Worm (Caenorhabditis elegans): ENCODE results near the gene adt-3.

- TF ChIP-seq ama-1 (optimal IDR thresholded peaks at IDR 0.05) (no peak), ama-1 (GFP tag; optimal IDR thresholded peaks at IDR 0.05) (no peak), ztf-18 (tag; optimal IDR thresholded peaks at IDR 0.05) (no peak), ceh-40 (GFP tag; IDR thresholded peaks at IDR 0.05) (no peak), snpc-4 (GFP tag; optimal IDR thresholded peaks at IDR 0.05) (no peak), snpc-4 (tag; optimal IDR thresholded peaks at IDR 0.05) (no peak), athp-1 (tag; optimal IDR thresholded peaks at IDR 0.05) (no peak), ceh-27 (GFP tag; optimal IDR thresholded peaks at IDR 0.05) (no peak), unc-130 (GFP tag; optimal IDR thresholded peaks at IDR 0.05) (no peak), unc-62 (GFP tag; optimal IDR thresholded peaks at IDR 0.05) (no peak), madf-8 (GFP tag; conservative IDR thresholded peaks at IDR 0.05) (no peak), zim-3 (tag; optimal IDR thresholded peaks at IDR 0.05) (no peak), Y53F4B.3 (GFP tag; IDR thresholded peaks at IDR 0.05) (no peak), Y67H2A.10 (GFP tag; conservative IDR thresholded peaks at IDR 0.05) (no peak), somi-1 (GFP tag; optimal IDR thresholded peaks at IDR 0.05) (no peak)
These were observed 45.3 kb downstream of the adt-3 start for ce11 chrX:3976755-3977154.

Measured in whole organism, young adult.